Worm (Caenorhabditis elegans) whole organism, L1 larva: ENCODE results near the gene E01G4.5.

ENCODE experiments used
- C04F5.9 ChIP-seq: sonication (generic microtip); optimal IDR thresholded peaks from 2 replicates; lab custom pipeline; 2016; ENCODE audit warnings: missing genetic modification characterization, missing compliant biosample characterization
- C34B4.2 ChIP-seq: sonication (generic microtip); optimal IDR thresholded peaks from 2 replicates; lab custom pipeline; 2017; ENCODE audit warnings: mild to moderate bottlenecking, missing genetic modification characterization, missing compliant biosample characterization
- F16B12.6 ChIP-seq: fragments of 150-350 bp; optimal IDR thresholded peaks from 2 replicates; lab custom pipeline; 2014; ENCODE audit warnings: missing biosample characterization, missing genetic modification characterization
- aha-1 ChIP-seq: fragments of 150-350 bp; optimal IDR thresholded peaks from 2 replicates; lab custom pipeline; 2014; ENCODE audit warnings: missing biosample characterization, missing genetic modification characterization
- alr-1 ChIP-seq: fragments of 200-800 bp; sonication (Bioruptor generic); optimal IDR thresholded peaks from 2 replicates; lab custom pipeline; 2018; ENCODE audit warnings: borderline replicate concordance, mild to moderate bottlenecking, missing genetic modification characterization, missing compliant biosample characterization
- ceh-63 ChIP-seq: fragments of 200-800 bp; sonication (Bioruptor generic); optimal IDR thresholded peaks from 2 replicates; lab custom pipeline; 2018; ENCODE audit warnings: mild to moderate bottlenecking, missing genetic modification characterization, missing compliant biosample characterization
- ceh-8 ChIP-seq: fragments of 200-800 bp; sonication (Bioruptor generic); optimal IDR thresholded peaks from 2 replicates; lab custom pipeline; 2018; ENCODE audit warnings: mild to moderate bottlenecking, missing genetic modification characterization, moderate library complexity, missing compliant biosample characterization
- ceh-88 ChIP-seq: fragments of 200-800 bp; sonication (Bioruptor generic); IDR thresholded peaks from 2 replicates; pipeline ENCODE4 v1.3.6; 2022; ENCODE audit warnings: missing genetic modification characterization, missing compliant biosample characterization
- dsc-1 ChIP-seq: sonication (generic microtip); optimal IDR thresholded peaks from 2 replicates; lab custom pipeline; 2016; ENCODE audit warnings: mild to moderate bottlenecking, missing genetic modification characterization, missing compliant biosample characterization
- efl-1 ChIP-seq, 4 experiments: fragments of 150-350 bp; optimal IDR thresholded peaks in 3 of 4; peaks in 1 of 4; 1 replicate in 1 of 4; 2 replicates in 3 of 4; lab custom pipeline; 2014; ENCODE audit warnings: missing biosample characterization in 2 of 4, missing genetic modification characterization in 2 of 4, missing genetic modification reagents in 2 of 4
- elt-2 ChIP-seq: sonication (generic microtip); optimal IDR thresholded peaks from 2 replicates; lab custom pipeline; 2016; ENCODE audit warnings: missing genetic modification characterization, mild to moderate bottlenecking, inconsistent platforms, missing compliant biosample characterization, missing genetic modification reagents
- grh-1 ChIP-seq: fragments of 200-800 bp; sonication (Bioruptor generic); IDR thresholded peaks from 2 replicates; pipeline ENCODE4 v1.3.6; 2022; ENCODE audit warnings: missing genetic modification reagents, missing genetic modification characterization, missing compliant biosample characterization
- hlh-17 ChIP-seq: fragments of 200-800 bp; sonication (Bioruptor generic); optimal IDR thresholded peaks from 2 replicates; lab custom pipeline; 2018; ENCODE audit warnings: missing genetic modification characterization, mild to moderate bottlenecking, missing compliant biosample characterization, moderate library complexity, borderline replicate concordance
- hlh-4 ChIP-seq: sonication (generic microtip); optimal IDR thresholded peaks from 2 replicates; lab custom pipeline; 2016; ENCODE audit warnings: mild to moderate bottlenecking, missing genetic modification characterization, missing compliant biosample characterization
- irx-1 ChIP-seq: sonication (generic microtip); optimal IDR thresholded peaks from 2 replicates; lab custom pipeline; 2016; ENCODE audit warnings: missing genetic modification characterization, missing compliant biosample characterization
- lin-15B ChIP-seq: fragments of 150-350 bp; sonication (generic microtip); optimal IDR thresholded peaks from 3 replicates; lab custom pipeline; 2014; ENCODE audit warnings: missing biosample characterization, missing genetic modification characterization
- lin-35 ChIP-seq, 2 experiments: fragments of 150-350 bp; optimal IDR thresholded peaks; 2 replicates each; lab custom pipeline; 2014; ENCODE audit warnings: missing biosample characterization in 2 of 2, missing genetic modification characterization in 2 of 2, missing genetic modification reagents in 2 of 2
- mdl-1 ChIP-seq, 2 experiments: fragments of 150-350 bp; optimal IDR thresholded peaks; 2 replicates each; lab custom pipeline; 2014 to 2017; ENCODE audit warnings: missing biosample characterization in 2 of 2, missing genetic modification characterization in 2 of 2, inconsistent platforms in 1 of 2
- mef-2 ChIP-seq: fragments of 150-350 bp; optimal IDR thresholded peaks from 2 replicates; lab custom pipeline; 2014; ENCODE audit warnings: missing biosample characterization, missing genetic modification characterization
- mep-1 ChIP-seq: fragments of 150-350 bp; optimal IDR thresholded peaks from 2 replicates; lab custom pipeline; 2014; ENCODE audit warnings: missing biosample characterization, missing genetic modification characterization
- nhr-19 ChIP-seq: fragments of 200-800 bp; sonication (Bioruptor generic); conservative IDR thresholded peaks from 2 replicates; pipeline ENCODE4 v1.3.6; 2022; ENCODE audit warnings: missing genetic modification characterization, missing compliant biosample characterization
- nhr-237 ChIP-seq: fragments of 150-350 bp; optimal IDR thresholded peaks from 2 replicates; lab custom pipeline; 2014; ENCODE audit warnings: missing biosample characterization, missing genetic modification characterization
- nhr-28 ChIP-seq: fragments of 150-350 bp; optimal IDR thresholded peaks from 2 replicates; lab custom pipeline; 2014; ENCODE audit warnings: missing biosample characterization, missing genetic modification characterization
- nhr-47 ChIP-seq: sonication (generic microtip); optimal IDR thresholded peaks from 2 replicates; lab custom pipeline; 2016; ENCODE audit warnings: mild to moderate bottlenecking, missing genetic modification characterization, moderate library complexity, missing compliant biosample characterization
- nhr-76 ChIP-seq: sonication (generic microtip); optimal IDR thresholded peaks from 2 replicates; lab custom pipeline; 2017; ENCODE audit warnings: missing biosample characterization, missing genetic modification characterization
- nhr-84 ChIP-seq: sonication (generic microtip); optimal IDR thresholded peaks from 2 replicates; lab custom pipeline; 2017; ENCODE audit warnings: missing biosample characterization, missing genetic modification characterization
- pqm-1 ChIP-seq: sonication (generic microtip); optimal IDR thresholded peaks from 3 replicates; lab custom pipeline; 2017; ENCODE audit warnings: missing biosample characterization, missing genetic modification characterization
- snpc-4 ChIP-seq: fragments of 150-350 bp; optimal IDR thresholded peaks from 2 replicates; lab custom pipeline; 2014; ENCODE audit warnings: missing biosample characterization, missing genetic modification characterization
- sup-37 ChIP-seq: fragments of 200-800 bp; sonication (Bioruptor generic); optimal IDR thresholded peaks from 2 replicates; lab custom pipeline; 2018; ENCODE audit warnings: mild to moderate bottlenecking, missing genetic modification characterization, missing compliant biosample characterization
- unc-130 ChIP-seq: fragments of 150-350 bp; optimal IDR thresholded peaks from 2 replicates; lab custom pipeline; 2017; ENCODE audit warnings: missing biosample characterization, missing genetic modification characterization, inconsistent platforms
- unc-30 ChIP-seq: sonication (generic microtip); optimal IDR thresholded peaks from 2 replicates; lab custom pipeline; 2017; ENCODE audit warnings: missing biosample characterization, missing genetic modification characterization
- unc-86 ChIP-seq: sonication (generic microtip); optimal IDR thresholded peaks from 2 replicates; lab custom pipeline; 2016; ENCODE audit warnings: missing genetic modification characterization, missing compliant biosample characterization
- xbp-1 ChIP-seq: sonication (generic microtip); optimal IDR thresholded peaks from 2 replicates; lab custom pipeline; 2016; ENCODE audit warnings: missing genetic modification characterization, missing compliant biosample characterization
- ztf-4 ChIP-seq: fragments of 150-350 bp; optimal IDR thresholded peaks from 2 replicates; lab custom pipeline; 2014; ENCODE audit warnings: missing biosample characterization, missing genetic modification characterization

The E01G4.5 gene

DNA sequence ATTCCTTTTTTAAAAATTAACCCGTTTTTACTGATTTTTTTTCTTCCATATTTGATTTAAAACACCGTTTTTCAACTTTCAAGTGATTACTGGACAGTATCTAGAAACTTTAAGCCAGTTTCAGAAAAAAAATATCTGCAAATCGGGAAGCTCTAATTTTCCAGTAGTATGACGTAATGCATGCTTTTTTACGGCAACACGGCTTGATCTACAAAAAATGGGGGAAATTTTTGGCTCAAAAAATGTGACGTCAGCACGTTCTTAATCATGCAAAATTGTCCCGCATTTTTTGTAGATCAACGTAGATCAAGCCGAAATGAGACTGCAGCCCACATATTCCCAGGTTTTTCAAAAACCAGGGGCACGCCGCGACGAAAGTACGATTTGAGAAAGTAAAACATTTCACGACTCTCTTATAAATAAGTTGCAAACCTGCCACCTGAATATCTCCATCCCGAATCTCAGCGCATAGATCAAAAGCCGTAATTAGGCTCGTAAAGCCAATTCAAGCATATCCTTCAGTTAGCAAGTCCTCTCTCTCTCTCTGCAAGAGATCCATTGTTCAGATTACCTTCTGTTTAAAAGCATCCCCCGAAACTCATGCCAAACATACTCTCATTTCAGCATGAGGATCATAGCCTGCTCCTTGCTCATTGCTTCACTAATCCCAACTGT lies 9.7 kb downstream of the E01G4.5 start, which contains the start of gene E01G4.6:
TSS of gene E01G4.6 (plus strand) at position 625 of the 675 bp plus-strand sequence.
- TF ChIP-seq nhr-237 (tag; lab: Kevin White, UChicago) (no peak), efl-1 (optimal IDR thresholded peaks at IDR 0.05; lab: Kevin White, UChicago) (no peak), efl-1 (GFP tag; optimal IDR thresholded peaks at IDR 0.05 in 1 of 2; lab: Kevin White, UChicago) (peak in 1 of 2 experiments; percentile 70)

DNA sequence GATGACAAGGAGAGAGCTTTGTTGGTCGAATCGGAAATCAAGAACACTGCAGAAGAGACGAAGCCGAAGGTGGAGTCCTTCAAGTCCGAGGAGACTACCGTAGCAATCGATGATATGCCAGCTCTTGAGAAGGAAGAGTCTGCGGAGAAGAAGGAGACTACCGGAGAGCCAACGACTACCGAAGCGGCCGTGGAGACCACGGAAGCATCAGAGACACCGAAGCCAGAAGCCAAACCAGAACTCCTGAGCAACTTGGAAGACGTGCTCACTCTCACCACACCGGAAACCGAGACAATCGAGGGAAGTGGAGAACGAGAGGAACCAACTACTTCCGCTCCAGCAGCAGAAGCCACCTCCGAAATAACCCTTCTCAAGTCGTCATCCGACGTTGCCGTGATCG lies 11.9 kb downstream of the E01G4.5 start:
- TF ChIP-seq pqm-1 (tag; lab: Kevin White, UChicago) (no peak), efl-1 (optimal IDR thresholded peaks at IDR 0.05; lab: Kevin White, UChicago) (no peak), efl-1 (GFP tag; optimal IDR thresholded peaks at IDR 0.05 in 1 of 2; lab: Kevin White, UChicago) (peak in 1 of 2 experiments; percentile 21), F16B12.6 (tag; lab: Kevin White, UChicago) (no peak), alr-1 (tag; lab: Kevin White, UChicago) (no peak)
- TF ChIP-seq, all 84 proteins: peak for 1

DNA sequence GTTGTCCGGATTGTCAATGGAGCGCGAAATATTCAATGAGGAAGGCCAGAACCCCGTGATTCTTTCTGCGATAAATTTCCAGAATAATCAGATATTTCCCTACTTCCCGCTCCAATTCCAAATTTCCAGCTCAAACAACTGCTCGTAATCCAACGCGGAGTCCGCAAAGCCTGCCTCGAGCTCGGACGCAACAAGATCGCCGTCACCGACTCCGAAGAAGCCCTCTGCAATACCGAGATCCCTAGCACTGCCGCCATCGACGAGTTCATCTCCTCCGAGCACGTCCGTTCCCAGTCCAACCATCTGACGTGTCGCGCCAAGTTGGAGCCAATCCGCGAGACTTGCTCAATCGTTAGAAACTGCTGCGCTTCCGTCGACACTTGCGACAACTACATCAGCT lies 12.9 kb downstream of the E01G4.5 start:
- TF ChIP-seq pqm-1 (tag; lab: Kevin White, UChicago), result no peak

DNA sequence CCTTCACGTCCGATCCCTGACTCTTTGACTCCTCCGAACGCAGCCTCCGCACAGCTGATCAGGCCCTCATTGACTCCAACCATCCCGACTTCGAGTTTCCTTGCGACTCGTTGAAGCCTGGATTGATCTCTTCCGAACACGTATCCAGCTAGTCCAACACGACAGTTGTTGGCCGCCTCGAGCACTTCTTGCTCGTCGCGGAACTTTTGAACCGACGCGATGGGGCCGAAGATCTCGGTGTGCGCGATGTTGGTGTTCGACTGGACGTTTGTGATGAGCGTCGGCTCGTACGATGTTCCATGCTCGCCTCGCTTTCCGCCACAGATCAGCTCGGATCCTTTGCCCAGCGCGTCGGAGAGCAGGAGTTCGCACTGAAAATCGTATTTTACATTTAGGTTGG lies 15.4 kb downstream of the E01G4.5 start:
- TF ChIP-seq irx-1 (no peak), grh-1 (GFP tag; lab: Robert Waterston, UW) (0 out of 2 replicates have a peak, but pooled peaks have one; percentile 11)

DNA sequence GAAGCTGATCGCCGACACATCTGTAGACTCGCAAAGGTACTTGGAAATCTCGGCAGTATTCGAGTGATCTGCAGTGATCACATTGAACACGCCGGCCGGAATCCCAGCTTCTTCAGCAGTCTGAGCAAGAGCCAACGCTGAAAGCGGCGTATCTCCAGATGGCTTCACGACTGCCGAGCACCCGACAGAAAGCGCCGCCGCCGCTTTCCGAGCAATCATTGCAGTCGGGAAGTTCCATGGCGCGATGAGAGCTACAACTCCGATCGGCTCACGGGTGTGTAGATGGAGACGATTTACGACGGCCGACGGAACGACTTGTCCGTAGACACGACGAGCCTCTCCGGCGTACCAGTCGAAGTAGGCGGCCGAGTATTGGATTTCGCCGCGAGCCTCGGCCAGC lies 17.7 kb downstream of the E01G4.5 start:
- TF ChIP-seq grh-1 (GFP tag; lab: Robert Waterston, UW), result no peak
- no peak for TF ChIP-seq pqm-1 (tag; lab: Kevin White, UChicago)
- no peak for TF ChIP-seq irx-1
- TF ChIP-seq aha-1 (tag; lab: Kevin White, UChicago), result no peak
- no peak for TF ChIP-seq dsc-1 (tag; lab: Kevin White, UChicago)
- TF ChIP-seq nhr-76 (tag; lab: Kevin White, UChicago), result no peak
- no peak for TF ChIP-seq ztf-4 (tag; lab: Kevin White, UChicago)
- no peak for TF ChIP-seq hlh-4
- TF ChIP-seq nhr-47 (tag; lab: Kevin White, UChicago), result no peak
- TF ChIP-seq C04F5.9 (tag; lab: Kevin White, UChicago), result no peak
- no peak for TF ChIP-seq xbp-1
- TF ChIP-seq hlh-17, result no peak
- TF ChIP-seq lin-15B (tag; lab: Kevin White, UChicago), result no peak
- TF ChIP-seq mep-1 (tag; lab: Kevin White, UChicago), result no peak
- TF ChIP-seq unc-86 (tag; lab: Kevin White, UChicago), result no peak
- no peak for TF ChIP-seq nhr-84 (tag; lab: Kevin White, UChicago)
- TF ChIP-seq mdl-1 (tag; optimal IDR thresholded peaks at IDR 0.05; lab: Kevin White, UChicago), result no peak
- no peak for TF ChIP-seq ceh-88 (GFP tag; lab: Robert Waterston, UW)
- TF ChIP-seq nhr-28 (tag; lab: Kevin White, UChicago), result no peak
- TF ChIP-seq unc-130 (tag; lab: Kevin White, UChicago), result no peak

DNA sequence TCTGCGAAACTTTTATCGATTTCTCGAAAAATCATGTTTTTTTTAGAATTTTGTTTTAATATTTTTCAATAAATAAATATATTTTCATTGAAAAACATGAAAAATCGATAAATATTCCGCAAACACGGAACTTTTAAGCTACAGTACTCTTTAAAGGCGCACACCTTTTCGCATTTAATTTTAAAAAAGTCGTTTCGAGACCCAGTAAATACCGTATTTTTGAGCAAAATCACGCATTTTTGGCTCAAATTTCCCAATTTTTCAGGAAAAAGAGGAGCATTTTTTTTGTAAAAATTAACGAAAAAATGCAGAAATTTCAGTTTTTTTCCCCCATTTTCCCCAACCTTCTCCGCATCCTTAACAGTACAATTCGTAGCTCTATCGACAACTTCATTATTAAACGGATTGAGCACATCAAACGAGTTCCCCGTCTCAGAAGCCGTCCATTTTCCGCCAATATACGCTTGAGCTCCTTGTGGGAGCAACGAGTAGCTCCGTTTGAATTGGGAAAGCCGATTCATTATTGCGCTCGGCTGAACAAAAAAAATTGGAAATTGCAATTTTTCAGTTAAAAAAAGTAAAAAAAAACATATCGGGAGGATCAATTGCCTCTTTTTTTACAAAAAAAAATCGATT lies 19.2 kb downstream of the E01G4.5 start, which contains the start of gene alh-7:
TSS of gene alh-7 (minus strand) at position 533 of the 636 bp plus-strand sequence.
- TF ChIP-seq mef-2 (tag; lab: Kevin White, UChicago) (no peak), ceh-8 (GFP tag; lab: Kevin White, UChicago) (no peak), lin-35 (GFP tag; optimal IDR thresholded peaks at IDR 0.05; lab: Kevin White, UChicago) (no peak), sup-37 (GFP tag; lab: Kevin White, UChicago) (no peak), nhr-19 (no peak), elt-2 (tag; lab: Kevin White, UChicago) (no peak), ceh-63 (no peak), unc-30 (tag; lab: Kevin White, UChicago) (no peak), ztf-4 (tag; lab: Kevin White, UChicago) (no peak), C34B4.2 (tag; lab: Kevin White, UChicago) (no peak), snpc-4 (tag; lab: Kevin White, UChicago) (no peak), unc-86 (tag; lab: Kevin White, UChicago) (no peak), grh-1 (GFP tag; lab: Robert Waterston, UW) (no peak)
